Fruit fly (Drosophila melanogaster) whole organism, prepupa: ENCODE data around the gene CG42751.

Source experiments
- Blimp-1 ChIP-seq: fragments of 200-800 bp; sonication (Bioruptor generic); optimal IDR thresholded peaks from 3 replicates; lab custom pipeline; 2017; ENCODE audit warnings: missing biosample characterization, missing genetic modification characterization, mild to moderate bottlenecking, moderate library complexity, missing genetic modification reagents
- CG10669 ChIP-seq: fragments of 200-800 bp; sonication (Bioruptor generic); optimal IDR thresholded peaks from 3 replicates; lab custom pipeline; 2018; ENCODE audit warnings: missing biosample characterization, mild to moderate bottlenecking, missing genetic modification characterization, moderate library complexity
- CG11294 ChIP-seq: fragments of 200-800 bp; sonication (Bioruptor generic); IDR thresholded peaks from 2 replicates; pipeline ENCODE4 v1.3.6; 2022; ENCODE audit warnings: missing biosample characterization, missing genetic modification characterization
- CG11902 ChIP-seq: fragments of 200-800 bp; sonication (Bioruptor generic); optimal IDR thresholded peaks from 3 replicates; lab custom pipeline; 2016; ENCODE audit warnings: missing biosample characterization, missing genetic modification characterization
- CG15336 ChIP-seq: fragments of 200-800 bp; sonication (Bioruptor generic); IDR thresholded peaks from 2 replicates; pipeline ENCODE4 v1.3.6; 2022; ENCODE audit warnings: missing biosample characterization, missing genetic modification characterization
- CG1621 ChIP-seq: fragments of 200-800 bp; sonication (Bioruptor generic); optimal IDR thresholded peaks from 3 replicates; lab custom pipeline; 2018; ENCODE audit warnings: missing biosample characterization, mild to moderate bottlenecking, missing genetic modification characterization
- CG3032 ChIP-seq: fragments of 200-800 bp; optimal IDR thresholded peaks from 2 replicates; lab custom pipeline; 2019; ENCODE audit warnings: missing biosample characterization, mild to moderate bottlenecking, missing genetic modification characterization, moderate library complexity
- CG31627 ChIP-seq: fragments of 200-800 bp; sonication (Bioruptor generic); optimal IDR thresholded peaks from 3 replicates; lab custom pipeline; 2016; ENCODE audit warnings: missing biosample characterization, missing genetic modification characterization
- CG6163 ChIP-seq: fragments of 200-800 bp; sonication (Bioruptor generic); IDR thresholded peaks from 3 replicates; pipeline ENCODE4 v1.3.6; 2022; ENCODE audit warnings: missing biosample characterization, missing genetic modification characterization
- CG6276 ChIP-seq: fragments of 200-800 bp; sonication (Bioruptor generic); optimal IDR thresholded peaks from 2 replicates; lab custom pipeline; 2017; ENCODE audit warnings: missing biosample characterization, mild to moderate bottlenecking, missing genetic modification characterization
- CG6792 ChIP-seq: fragments of 200-800 bp; sonication (Bioruptor generic); optimal IDR thresholded peaks from 3 replicates; lab custom pipeline; 2016; ENCODE audit warnings: missing biosample characterization, missing genetic modification characterization
- CG6854 ChIP-seq: fragments of 200-800 bp; sonication (Bioruptor generic); optimal IDR thresholded peaks from 2 replicates; lab custom pipeline; 2017; ENCODE audit warnings: missing biosample characterization, mild to moderate bottlenecking, missing genetic modification characterization
- CG7368 ChIP-seq: fragments of 200-800 bp; sonication (Bioruptor generic); optimal IDR thresholded peaks from 3 replicates; lab custom pipeline; 2016; ENCODE audit warnings: missing biosample characterization, missing genetic modification characterization
- CG8119 ChIP-seq: fragments of 200-800 bp; sonication (Bioruptor generic); IDR thresholded peaks from 3 replicates; pipeline ENCODE4 v1.3.6; 2022; ENCODE audit warnings: missing biosample characterization, missing genetic modification characterization
- Eip78C ChIP-seq: fragments of 200-800 bp; sonication (Bioruptor generic); peaks from one replicate; lab custom pipeline; 2016; ENCODE audit warnings: missing biosample characterization, missing genetic modification characterization
- Ets21C ChIP-seq: fragments of 200-800 bp; sonication (Bioruptor generic); optimal IDR thresholded peaks from 3 replicates; lab custom pipeline; 2016; ENCODE audit warnings: missing biosample characterization, missing genetic modification characterization
- Ets96B ChIP-seq: fragments of 200-800 bp; optimal IDR thresholded peaks from 2 replicates; lab custom pipeline; 2019; ENCODE audit warnings: missing biosample characterization, mild to moderate bottlenecking, missing genetic modification characterization, moderate library complexity
- Gug ChIP-seq: fragments of 200-800 bp; sonication (Bioruptor generic); IDR thresholded peaks from 2 replicates; pipeline ENCODE4 v1.3.6; 2022; ENCODE audit warnings: missing biosample characterization, missing genetic modification characterization
- Hr39 ChIP-seq: fragments of 200-800 bp; sonication (Bioruptor generic); optimal IDR thresholded peaks from 2 replicates; lab custom pipeline; 2016; ENCODE audit warnings: missing biosample characterization, missing genetic modification characterization
- Lpt ChIP-seq: fragments of 200-800 bp; sonication (Bioruptor generic); optimal IDR thresholded peaks from 3 replicates; lab custom pipeline; 2016; ENCODE audit warnings: missing biosample characterization, missing genetic modification characterization
- Met ChIP-seq: fragments of 200-800 bp; sonication (Bioruptor generic); optimal IDR thresholded peaks from 3 replicates; lab custom pipeline; 2016; ENCODE audit warnings: missing biosample characterization, missing genetic modification characterization
- Sox102F ChIP-seq: fragments of 200-800 bp; sonication (Bioruptor generic); optimal IDR thresholded peaks from 2 replicates; lab custom pipeline; 2016; ENCODE audit warnings: missing biosample characterization, mild to moderate bottlenecking, missing genetic modification characterization
- Sox14 ChIP-seq: fragments of 200-800 bp; sonication (Bioruptor generic); optimal IDR thresholded peaks from 3 replicates; lab custom pipeline; 2016; ENCODE audit warnings: missing biosample characterization, missing genetic modification characterization
- Sox15 ChIP-seq: fragments of 200-800 bp; sonication (Bioruptor generic); optimal IDR thresholded peaks from 3 replicates; lab custom pipeline; 2016; ENCODE audit warnings: missing biosample characterization, missing genetic modification characterization
- achi ChIP-seq: fragments of 200-800 bp; sonication (Bioruptor generic); optimal IDR thresholded peaks from 3 replicates; lab custom pipeline; 2016; ENCODE audit warnings: missing biosample characterization, missing genetic modification characterization
- acj6 ChIP-seq: fragments of 200-800 bp; sonication (Bioruptor generic); optimal IDR thresholded peaks from 3 replicates; lab custom pipeline; 2016; ENCODE audit warnings: missing biosample characterization, missing genetic modification characterization
- cyc ChIP-seq: fragments of 200-800 bp; sonication (Bioruptor generic); optimal IDR thresholded peaks from 3 replicates; lab custom pipeline; 2016; ENCODE audit warnings: missing biosample characterization, missing genetic modification characterization
- dac ChIP-seq: fragments of 200-800 bp; sonication (Bioruptor generic); optimal IDR thresholded peaks from 2 replicates; lab custom pipeline; 2017; ENCODE audit warnings: missing biosample characterization, mild to moderate bottlenecking, missing genetic modification characterization
- fkh ChIP-seq: fragments of 200-800 bp; sonication (Bioruptor generic); optimal IDR thresholded peaks from 3 replicates; lab custom pipeline; 2017; ENCODE audit warnings: missing biosample characterization, mild to moderate bottlenecking, missing genetic modification characterization, moderate library complexity
- net ChIP-seq: fragments of 200-800 bp; sonication (Bioruptor generic); optimal IDR thresholded peaks from 3 replicates; lab custom pipeline; 2016; ENCODE audit warnings: missing biosample characterization, missing genetic modification characterization
- pdm3 ChIP-seq: fragments of 200-800 bp; sonication (Bioruptor generic); optimal IDR thresholded peaks from 3 replicates; lab custom pipeline; 2016; ENCODE audit warnings: missing biosample characterization, missing genetic modification characterization
- spab ChIP-seq: fragments of 200-800 bp; sonication (Bioruptor generic); optimal IDR thresholded peaks from 2 replicates; lab custom pipeline; 2017; ENCODE audit warnings: missing biosample characterization, mild to moderate bottlenecking, missing genetic modification characterization, missing genetic modification reagents
- ss ChIP-seq, 2 experiments: fragments of 200-800 bp; sonication (Bioruptor generic); optimal IDR thresholded peaks; 2 replicates in 1 of 2; 3 replicates in 1 of 2; lab custom pipeline; 2017 to 2018; ENCODE audit warnings: mild to moderate bottlenecking in 2 of 2, missing biosample characterization in 2 of 2, missing genetic modification characterization in 2 of 2, moderate library complexity in 1 of 2
- svp ChIP-seq: fragments of 200-800 bp; sonication (Bioruptor generic); peaks from one replicate; lab custom pipeline; 2016; ENCODE audit warnings: missing biosample characterization, missing genetic modification characterization

CG42751 gene

DNA sequence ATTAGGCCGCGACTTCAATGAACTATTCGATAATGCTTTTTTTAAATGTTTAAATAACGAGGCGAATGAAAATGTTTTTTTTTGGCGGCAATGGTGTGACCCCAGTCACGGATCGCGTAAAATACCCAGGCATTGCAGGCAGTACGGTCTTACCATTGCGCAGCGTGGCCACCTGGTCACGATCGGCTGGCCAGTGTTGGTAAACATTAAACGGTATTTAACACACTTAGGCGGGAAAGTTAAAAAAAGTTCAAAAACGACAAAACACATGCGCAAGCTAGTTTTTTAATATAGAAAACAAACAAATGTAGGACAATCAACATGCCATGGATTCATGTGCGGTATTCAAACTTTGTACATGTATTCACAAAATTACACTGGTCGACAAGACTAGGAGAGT is 24.0 kb upstream of the CG42751 start, which contains the start of gene esc:
Gene esc (minus strand): TSS at position 129 of the 400 bp plus-strand sequence.
- TF ChIP-seq CG11902 (GFP tag; lab: Kevin White, UChicago) (no peak), Sox14 (GFP tag; lab: Kevin White, UChicago) (peak; percentile 21), CG31627 (peak; percentile 26), CG6854 (GFP tag; lab: Kevin White, UChicago) (no peak), cyc (peak; percentile 28)
- TF ChIP-seq, all 60 proteins: peak for 3

DNA sequence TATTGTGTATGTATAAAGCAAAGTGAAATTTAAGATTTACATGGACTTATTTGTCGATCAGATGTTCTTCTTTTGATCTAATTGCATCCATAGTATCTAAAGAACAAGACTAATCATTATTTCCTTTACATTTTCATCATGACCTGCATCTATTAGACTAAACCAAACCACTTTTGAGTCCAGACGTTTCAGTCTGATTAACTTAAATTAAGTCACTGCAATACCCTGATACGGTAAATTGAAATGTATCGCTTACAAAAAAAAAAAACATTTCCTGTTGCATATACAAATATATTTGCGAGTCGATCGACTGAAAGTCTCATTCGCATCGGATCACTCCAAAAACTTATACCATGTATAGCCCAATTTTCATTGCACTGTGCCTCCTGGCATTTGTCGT is 19.4 kb upstream of the CG42751 start, which contains the start of gene CG45011:
Gene CG45011 (plus strand): TSS at position 301 of the 400 bp plus-strand sequence.
- TF ChIP-seq CG6792 (GFP tag; lab: Kevin White, UChicago) (no peak), CG6276 (GFP tag; lab: Kevin White, UChicago) (no peak), Ets96B (tag; lab: Kevin White, UChicago) (no peak), acj6 (no peak), Met (GFP tag; lab: Kevin White, UChicago) (no peak), CG15336 (GFP tag; lab: Robert Waterston, UW) (no peak), ss (GFP tag; optimal IDR thresholded peaks at IDR 0.05; lab: Kevin White, UChicago) (no peak), svp (GFP tag; lab: Kevin White, UChicago) (no peak), Ets21C (GFP tag; lab: Kevin White, UChicago) (no peak), achi (GFP tag; lab: Kevin White, UChicago) (no peak), CG11294 (GFP tag; lab: Robert Waterston, UW) (no peak), Blimp-1 (GFP tag; lab: Kevin White, UChicago) (no peak), net (GFP tag; lab: Kevin White, UChicago) (no peak), CG1621 (tag; lab: Kevin White, UChicago) (no peak), Sox15 (GFP tag; lab: Kevin White, UChicago) (no peak)

DNA sequence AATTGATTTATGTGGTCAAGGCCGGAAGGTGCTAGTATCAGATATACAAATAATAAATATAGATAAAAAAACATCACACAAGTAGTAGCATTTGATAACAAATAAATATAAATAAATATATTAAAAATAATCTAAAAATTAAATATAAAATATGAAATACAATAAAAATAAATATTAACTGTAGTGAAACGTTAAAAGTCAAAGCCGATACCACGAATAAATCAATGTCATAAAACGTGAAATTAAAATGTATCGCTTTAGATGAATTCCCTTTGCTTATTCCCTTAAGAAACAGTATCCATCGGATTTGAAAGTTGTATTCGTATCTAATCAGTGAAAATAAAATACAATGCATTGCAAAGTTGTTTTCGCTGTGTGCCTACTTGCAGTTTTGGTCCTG is 18.9 kb upstream of the CG42751 start, which contains the start of gene CG45012:
Gene CG45012 (plus strand): TSS at position 301 of the 400 bp plus-strand sequence.
- TF ChIP-seq ss (GFP tag; optimal IDR thresholded peaks at IDR 0.05; lab: Kevin White, UChicago) (no peak), cyc (no peak), Gug (GFP tag; lab: Robert Waterston, UW) (no peak), dac (GFP tag; lab: Kevin White, UChicago) (no peak), achi (GFP tag; lab: Kevin White, UChicago) (no peak), CG8119 (GFP tag; lab: Robert Waterston, UW) (no peak), Sox102F (no peak), svp (GFP tag; lab: Kevin White, UChicago) (no peak), CG6163 (GFP tag; lab: Robert Waterston, UW) (no peak), CG7368 (GFP tag; lab: Kevin White, UChicago) (no peak), Blimp-1 (GFP tag; lab: Kevin White, UChicago) (no peak), pdm3 (GFP tag; lab: Kevin White, UChicago) (no peak), CG3032 (no peak)

DNA sequence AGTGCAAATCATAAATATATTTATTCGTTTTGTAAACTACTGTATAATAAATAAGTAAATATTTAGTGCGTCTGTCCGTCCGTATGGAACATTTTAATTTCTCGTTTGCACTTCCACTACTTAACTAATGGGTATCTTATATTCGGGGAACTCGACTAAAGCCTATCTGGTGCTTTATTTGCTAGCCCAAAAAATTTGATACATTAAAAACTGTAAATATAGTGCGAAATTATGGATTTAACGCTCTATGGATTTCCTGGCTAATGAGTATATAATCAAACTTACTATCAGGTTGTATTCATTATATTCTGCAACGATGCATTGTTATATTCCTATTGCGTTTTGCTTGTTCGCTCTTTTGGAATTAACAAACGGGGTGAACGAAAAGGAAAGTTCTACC is 16.3 kb upstream of the CG42751 start, which contains the start of gene Sfp33A4:
Gene Sfp33A4 (plus strand): TSS at position 301 of the 400 bp plus-strand sequence.
- TF ChIP-seq CG6163 (GFP tag; lab: Robert Waterston, UW) (no peak), Eip78C (GFP tag; lab: Kevin White, UChicago) (no peak), cyc (no peak), fkh (GFP tag; lab: Kevin White, UChicago) (no peak), Blimp-1 (GFP tag; lab: Kevin White, UChicago) (no peak), CG10669 (GFP tag; lab: Kevin White, UChicago) (no peak), Sox14 (GFP tag; lab: Kevin White, UChicago) (no peak)

DNA sequence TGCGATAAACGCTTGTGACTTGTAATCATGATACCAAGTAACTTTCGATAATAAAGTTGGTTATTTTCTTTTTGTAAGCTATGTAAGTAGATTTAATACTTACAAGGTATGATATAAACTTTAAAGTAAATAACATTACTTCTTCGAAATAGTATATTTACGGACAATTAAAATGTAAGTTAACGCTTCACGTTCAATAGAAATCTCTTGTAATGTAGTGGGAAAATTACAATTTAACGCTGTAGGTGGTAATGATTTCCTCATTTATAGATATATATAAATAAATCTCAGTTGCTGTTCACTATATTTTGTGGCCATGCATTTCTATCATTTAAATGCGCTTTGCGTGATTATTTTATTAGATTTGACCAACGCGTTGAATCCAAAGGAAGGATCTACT is 15.8 kb upstream of the CG42751 start, which contains the start of gene Sfp33A2:
Gene Sfp33A2 (plus strand): TSS at position 301 of the 400 bp plus-strand sequence.
- no peak for TF ChIP-seq Met (GFP tag; lab: Kevin White, UChicago)
- no peak for TF ChIP-seq Hr39 (GFP tag; lab: Kevin White, UChicago)
- TF ChIP-seq spab: no peak
- TF ChIP-seq net (GFP tag; lab: Kevin White, UChicago): no peak
- no peak for TF ChIP-seq Ets21C (GFP tag; lab: Kevin White, UChicago)
- TF ChIP-seq Lpt (GFP tag; lab: Kevin White, UChicago): no peak
